Worm (Caenorhabditis elegans) whole organism, L1 larva: ENCODE results near the gene mog-4.

Source experiments
- C16A3.4 ChIP-seq: fragments of 150-350 bp; optimal IDR thresholded peaks from 2 replicates; lab custom pipeline; 2014; ENCODE audit warnings: missing biosample characterization, missing genetic modification characterization
- C34B4.2 ChIP-seq: sonication (generic microtip); optimal IDR thresholded peaks from 2 replicates; lab custom pipeline; 2017; ENCODE audit warnings: mild to moderate bottlenecking, missing genetic modification characterization, missing compliant biosample characterization
- F16B12.6 ChIP-seq: fragments of 150-350 bp; optimal IDR thresholded peaks from 2 replicates; lab custom pipeline; 2014; ENCODE audit warnings: missing biosample characterization, missing genetic modification characterization
- alr-1 ChIP-seq: fragments of 200-800 bp; sonication (Bioruptor generic); optimal IDR thresholded peaks from 2 replicates; lab custom pipeline; 2018; ENCODE audit warnings: borderline replicate concordance, mild to moderate bottlenecking, missing genetic modification characterization, missing compliant biosample characterization
- aly-2 ChIP-seq: fragments of 150-350 bp; optimal IDR thresholded peaks from 2 replicates; lab custom pipeline; 2014; ENCODE audit warnings: missing biosample characterization, missing genetic modification characterization
- blmp-1 ChIP-seq: fragments of 150-350 bp; optimal IDR thresholded peaks from 2 replicates; lab custom pipeline; 2014; ENCODE audit warnings: missing biosample characterization, missing genetic modification characterization
- ceh-63 ChIP-seq: fragments of 200-800 bp; sonication (Bioruptor generic); optimal IDR thresholded peaks from 2 replicates; lab custom pipeline; 2018; ENCODE audit warnings: mild to moderate bottlenecking, missing genetic modification characterization, missing compliant biosample characterization
- ces-1 ChIP-seq: fragments of 150-350 bp; optimal IDR thresholded peaks from 2 replicates; lab custom pipeline; 2014; ENCODE audit warnings: missing biosample characterization, missing genetic modification reagents, missing genetic modification characterization
- dpl-1 ChIP-seq, 3 experiments: fragments of 150-350 bp in 2 of 3; sonication (generic microtip) in 1 of 3; optimal IDR thresholded peaks; 2 replicates each; lab custom pipeline; 2014 to 2017; ENCODE audit warnings: missing biosample characterization in 3 of 3, missing genetic modification characterization in 3 of 3, missing genetic modification reagents in 3 of 3
- efl-1 ChIP-seq, 4 experiments: fragments of 150-350 bp; optimal IDR thresholded peaks in 3 of 4; peaks in 1 of 4; 1 replicate in 1 of 4; 2 replicates in 3 of 4; lab custom pipeline; 2014; ENCODE audit warnings: missing biosample characterization in 2 of 4, missing genetic modification characterization in 2 of 4, missing genetic modification reagents in 2 of 4
- efl-3 ChIP-seq: fragments of 200-800 bp; sonication (Bioruptor generic); optimal IDR thresholded peaks from 2 replicates; lab custom pipeline; 2018; ENCODE audit warnings: mild to moderate bottlenecking, missing genetic modification characterization, missing compliant biosample characterization
- fkh-8 ChIP-seq: sonication (generic microtip); optimal IDR thresholded peaks from 2 replicates; lab custom pipeline; 2016; ENCODE audit warnings: mild to moderate bottlenecking, missing genetic modification characterization, missing compliant biosample characterization
- fos-1 ChIP-seq: fragments of 150-350 bp; optimal IDR thresholded peaks from 2 replicates; lab custom pipeline; 2014; ENCODE audit warnings: missing biosample characterization, missing genetic modification characterization
- hlh-4 ChIP-seq: sonication (generic microtip); optimal IDR thresholded peaks from 2 replicates; lab custom pipeline; 2016; ENCODE audit warnings: mild to moderate bottlenecking, missing genetic modification characterization, missing compliant biosample characterization
- isw-1 ChIP-seq: fragments of 200-800 bp; sonication (Bioruptor generic); IDR thresholded peaks from 2 replicates; pipeline ENCODE4 v1.3.6; 2022; ENCODE audit warnings: missing genetic modification characterization, missing compliant biosample characterization
- jun-1 ChIP-seq: fragments of 150-350 bp; optimal IDR thresholded peaks from 2 replicates; lab custom pipeline; 2014; ENCODE audit warnings: missing biosample characterization, missing genetic modification reagents, missing genetic modification characterization
- lin-13 ChIP-seq: fragments of 150-350 bp; optimal IDR thresholded peaks from 2 replicates; lab custom pipeline; 2014; ENCODE audit warnings: missing biosample characterization, missing genetic modification reagents, missing genetic modification characterization
- lin-14 ChIP-seq: fragments of 200-800 bp; sonication (Bioruptor generic); optimal IDR thresholded peaks from 2 replicates; lab custom pipeline; 2018; ENCODE audit warnings: mild to moderate bottlenecking, missing genetic modification characterization, moderate library complexity, missing compliant biosample characterization
- lin-35 ChIP-seq, 2 experiments: fragments of 150-350 bp; optimal IDR thresholded peaks; 2 replicates each; lab custom pipeline; 2014; ENCODE audit warnings: missing biosample characterization in 2 of 2, missing genetic modification characterization in 2 of 2, missing genetic modification reagents in 2 of 2
- lir-3 ChIP-seq: sonication (generic microtip); optimal IDR thresholded peaks from 2 replicates; lab custom pipeline; 2016; ENCODE audit warnings: mild to moderate bottlenecking, missing genetic modification characterization, moderate library complexity, missing compliant biosample characterization; ENCODE audit not compliant: poor library complexity
- lsy-2 ChIP-seq, 2 experiments: fragments of 150-350 bp; optimal IDR thresholded peaks; 2 replicates each; lab custom pipeline; 2014; ENCODE audit warnings: missing biosample characterization in 2 of 2, missing genetic modification characterization in 2 of 2
- mab-9 ChIP-seq: fragments of 200-800 bp; sonication (Bioruptor generic); IDR thresholded peaks from 2 replicates; pipeline ENCODE4 v1.3.6; 2022; ENCODE audit warnings: missing genetic modification reagents, missing genetic modification characterization, missing compliant biosample characterization
- mef-2 ChIP-seq: fragments of 150-350 bp; optimal IDR thresholded peaks from 2 replicates; lab custom pipeline; 2014; ENCODE audit warnings: missing biosample characterization, missing genetic modification characterization
- nhr-11 ChIP-seq: fragments of 150-350 bp; optimal IDR thresholded peaks from 2 replicates; lab custom pipeline; 2014; ENCODE audit warnings: missing biosample characterization, missing genetic modification characterization
- nhr-19 ChIP-seq: fragments of 200-800 bp; sonication (Bioruptor generic); conservative IDR thresholded peaks from 2 replicates; pipeline ENCODE4 v1.3.6; 2022; ENCODE audit warnings: missing genetic modification characterization, missing compliant biosample characterization
- nhr-47 ChIP-seq: sonication (generic microtip); optimal IDR thresholded peaks from 2 replicates; lab custom pipeline; 2016; ENCODE audit warnings: mild to moderate bottlenecking, missing genetic modification characterization, moderate library complexity, missing compliant biosample characterization
- nhr-71 ChIP-seq: sonication (generic microtip); optimal IDR thresholded peaks from 2 replicates; lab custom pipeline; 2016; ENCODE audit warnings: mild to moderate bottlenecking, missing genetic modification characterization, moderate library complexity, missing compliant biosample characterization
- nhr-77 ChIP-seq: fragments of 150-350 bp; optimal IDR thresholded peaks from 2 replicates; lab custom pipeline; 2014; ENCODE audit warnings: missing biosample characterization, missing genetic modification characterization
- nhr-84 ChIP-seq: sonication (generic microtip); optimal IDR thresholded peaks from 2 replicates; lab custom pipeline; 2017; ENCODE audit warnings: missing biosample characterization, missing genetic modification characterization
- nhr-85 ChIP-seq: sonication (generic microtip); peaks from one replicate; lab custom pipeline; 2016; ENCODE audit warnings: missing genetic modification characterization, inconsistent platforms, missing compliant biosample characterization
- nhr-90 ChIP-seq: sonication (generic microtip); optimal IDR thresholded peaks from 2 replicates; lab custom pipeline; 2016; ENCODE audit warnings: mild to moderate bottlenecking, missing genetic modification characterization, missing compliant biosample characterization; ENCODE audit not compliant: poor library complexity
- pag-3 ChIP-seq: sonication (generic microtip); optimal IDR thresholded peaks from 2 replicates; lab custom pipeline; 2017; ENCODE audit warnings: missing genetic modification characterization, mild to moderate bottlenecking, missing compliant biosample characterization, antibody characterized with exemption, borderline replicate concordance; ENCODE audit not compliant: insufficient read depth
- pax-3 ChIP-seq: fragments of 200-800 bp; sonication (Bioruptor generic); optimal IDR thresholded peaks from 2 replicates; lab custom pipeline; 2018; ENCODE audit warnings: mild to moderate bottlenecking, missing genetic modification characterization, moderate library complexity, missing compliant biosample characterization
- rnt-1 ChIP-seq: sonication (generic microtip); optimal IDR thresholded peaks from 2 replicates; lab custom pipeline; 2016; ENCODE audit warnings: mild to moderate bottlenecking, missing genetic modification characterization, moderate library complexity, missing compliant biosample characterization
- skn-1 ChIP-seq: fragments of 150-350 bp; optimal IDR thresholded peaks from 2 replicates; lab custom pipeline; 2014; ENCODE audit warnings: missing biosample characterization, missing genetic modification characterization
- snu-23 ChIP-seq: sonication (generic microtip); optimal IDR thresholded peaks from 2 replicates; lab custom pipeline; 2016; ENCODE audit warnings: missing genetic modification characterization, missing compliant biosample characterization
- swsn-7 ChIP-seq: sonication (generic microtip); optimal IDR thresholded peaks from 2 replicates; lab custom pipeline; 2016; ENCODE audit warnings: missing genetic modification characterization, missing compliant biosample characterization
- tbx-2 ChIP-seq: sonication (generic microtip); optimal IDR thresholded peaks from 2 replicates; lab custom pipeline; 2016; ENCODE audit warnings: missing genetic modification characterization, missing compliant biosample characterization
- unc-86 ChIP-seq: sonication (generic microtip); optimal IDR thresholded peaks from 2 replicates; lab custom pipeline; 2016; ENCODE audit warnings: missing genetic modification characterization, missing compliant biosample characterization
- vab-15 ChIP-seq: sonication (generic microtip); optimal IDR thresholded peaks from 2 replicates; lab custom pipeline; 2017; ENCODE audit warnings: missing genotype, mild to moderate bottlenecking, missing genetic modification characterization, missing compliant biosample characterization
- ztf-11 ChIP-seq, 2 experiments: sonication (generic microtip); optimal IDR thresholded peaks; 2 replicates each; lab custom pipeline; 2016 to 2017; ENCODE audit warnings: missing genetic modification characterization in 2 of 2, missing biosample characterization in 1 of 2, missing compliant biosample characterization in 1 of 2

The mog-4 gene

ce11 chrII:14569322-14569721 is 7.9 kb upstream of the mog-4 start (continued):
- TF ChIP-seq fkh-8 (tag; lab: Kevin White, UChicago) (no peak), alr-1 (tag; lab: Kevin White, UChicago) (no peak), nhr-85 (tag; lab: Kevin White, UChicago) (peak; percentile 48), dpl-1 (GFP tag; optimal IDR thresholded peaks at IDR 0.05; lab: Kevin White, UChicago) (no peak), swsn-7 (peak; percentile 22), pax-3 (tag; lab: Kevin White, UChicago) (no peak), skn-1 (peak; percentile 3), ces-1 (GFP tag; lab: Kevin White, UChicago) (no peak), nhr-47 (tag; lab: Kevin White, UChicago) (peak; percentile 36), unc-86 (peak; percentile 11), mef-2 (tag; lab: Kevin White, UChicago) (no peak), nhr-19 (GFP tag; lab: Robert Waterston, UW) (no peak), fos-1 (no peak), vab-15 (tag; lab: Kevin White, UChicago) (no peak), pag-3 (tag; lab: Kevin White, UChicago) (no peak), jun-1 (tag; lab: Kevin White, UChicago) (no peak), nhr-11 (tag; lab: Kevin White, UChicago) (no peak), ceh-63 (no peak), aly-2 (tag; lab: Kevin White, UChicago) (no peak), mab-9 (no peak), snu-23 (GFP tag; lab: Kevin White, UChicago) (no peak), nhr-77 (no peak), blmp-1 (tag; lab: Kevin White, UChicago) (peak; percentile 40), tbx-2 (peak; percentile 50), efl-3 (GFP tag; lab: Kevin White, UChicago) (no peak), lsy-2 (tag; optimal IDR thresholded peaks at IDR 0.05; lab: Kevin White, UChicago) (peak; percentile 11 to 33), lin-13 (GFP tag; lab: Kevin White, UChicago) (no peak), hlh-4 (tag; lab: Kevin White, UChicago) (no peak), nhr-84 (tag; lab: Kevin White, UChicago) (no peak)

ce11 chrII:14567811-14568210 is 6.4 kb upstream of the mog-4 start:
- TF ChIP-seq blmp-1 (tag; lab: Kevin White, UChicago) (peak; percentile 66), C34B4.2 (no peak)

ce11 chrII:14563766-14564370 is 2.5 kb upstream of the mog-4 start:
- TF ChIP-seq C16A3.4 (tag; lab: Kevin White, UChicago) (peak; percentile 6), rnt-1 (tag; lab: Kevin White, UChicago) (peak; percentile 26), nhr-85 (tag; lab: Kevin White, UChicago) (peak; percentile 44), lir-3 (tag; lab: Kevin White, UChicago) (peak; percentile 47), nhr-71 (tag; lab: Kevin White, UChicago) (peak; percentile 43), ztf-11 (tag; optimal IDR thresholded peaks at IDR 0.05; lab: Kevin White, UChicago) (peak in 1 of 2 experiments; percentile 14), lin-35 (GFP tag; optimal IDR thresholded peaks at IDR 0.05; lab: Kevin White, UChicago) (peak in 1 of 2 experiments; percentile 31), efl-1 (optimal IDR thresholded peaks at IDR 0.05; lab: Kevin White, UChicago) (peak; percentile 31 to 45), efl-1 (GFP tag; optimal IDR thresholded peaks at IDR 0.05 in 1 of 2; lab: Kevin White, UChicago) (peak in 1 of 2 experiments; percentile 91), nhr-90 (tag; lab: Kevin White, UChicago) (peak; percentile 6), dpl-1 (GFP tag; optimal IDR thresholded peaks at IDR 0.05; lab: Kevin White, UChicago) (peak in 1 of 3 experiments; percentile 38), nhr-47 (tag; lab: Kevin White, UChicago) (peak; percentile 34), snu-23 (GFP tag; lab: Kevin White, UChicago) (peak; percentile 8), lsy-2 (tag; optimal IDR thresholded peaks at IDR 0.05; lab: Kevin White, UChicago) (peak; percentile 78 to 95), F16B12.6 (peak; percentile 57), lin-14 (peak; percentile 21), isw-1 (GFP tag; lab: Robert Waterston, UW) (peak; percentile 21; the same call in 1 of the 2 replicates)
